Worm (Caenorhabditis elegans) whole organism, young adult: ENCODE data around the gene F26D2.15.

Experiments used
- D2030.7 ChIP-seq: fragments of 200-800 bp; sonication (Bioruptor generic); IDR thresholded peaks from 2 replicates; pipeline ENCODE4 v1.3.6; 2022; ENCODE audit warnings: missing genetic modification reagents, missing genetic modification characterization, missing compliant biosample characterization
- F55B11.4 ChIP-seq: sonication (generic microtip); optimal IDR thresholded peaks from 2 replicates; lab custom pipeline; 2016; ENCODE audit warnings: missing compliant biosample characterization, missing genetic modification characterization, borderline replicate concordance; ENCODE audit not compliant: insufficient read depth
- Y53F4B.3 ChIP-seq: fragments of 200-800 bp; sonication (Bioruptor generic); IDR thresholded peaks from 2 replicates; pipeline ENCODE4 v1.3.6; 2022; ENCODE audit warnings: missing genetic modification reagents, missing genetic modification characterization, missing compliant biosample characterization
- attf-6 ChIP-seq: fragments of 200-800 bp; sonication (Bioruptor generic); IDR thresholded peaks from 2 replicates; pipeline ENCODE4 v1.3.6; 2022; ENCODE audit warnings: missing genetic modification reagents, missing genetic modification characterization, missing compliant biosample characterization
- cebp-2 ChIP-seq: fragments of 200-800 bp; sonication (Bioruptor generic); IDR thresholded peaks from 2 replicates; pipeline ENCODE4 v1.3.6; 2022; ENCODE audit warnings: missing genetic modification characterization, missing compliant biosample characterization
- dpl-1 ChIP-seq: fragments of 150-350 bp; optimal IDR thresholded peaks from 2 replicates; lab custom pipeline; 2014; ENCODE audit warnings: missing biosample characterization, missing genetic modification reagents, missing genetic modification characterization
- efl-1 ChIP-seq: fragments of 150-350 bp; optimal IDR thresholded peaks from 2 replicates; lab custom pipeline; 2014; ENCODE audit warnings: missing biosample characterization, missing genetic modification reagents, missing genetic modification characterization
- egl-44 ChIP-seq: fragments of 200-800 bp; sonication (Bioruptor generic); IDR thresholded peaks from 2 replicates; pipeline ENCODE4 v1.3.6; 2022; ENCODE audit warnings: missing genetic modification reagents, missing genetic modification characterization, missing compliant biosample characterization
- lir-1 ChIP-seq: fragments of 200-800 bp; sonication (Bioruptor generic); conservative IDR thresholded peaks from 2 replicates; pipeline ENCODE4 v1.3.6; 2022; ENCODE audit warnings: missing genetic modification reagents, missing genetic modification characterization, missing compliant biosample characterization
- nhr-120 ChIP-seq: fragments of 200-800 bp; sonication (Bioruptor generic); IDR thresholded peaks from 2 replicates; pipeline ENCODE4 v1.3.6; 2022; ENCODE audit warnings: missing genetic modification characterization, missing compliant biosample characterization
- repo-1 ChIP-seq: sonication (generic microtip); optimal IDR thresholded peaks from 2 replicates; lab custom pipeline; 2017; ENCODE audit warnings: mild to moderate bottlenecking, missing genetic modification characterization, missing compliant biosample characterization
- sdz-38 ChIP-seq: sonication (generic microtip); optimal IDR thresholded peaks from 2 replicates; lab custom pipeline; 2016; ENCODE audit warnings: missing genotype, missing genetic modification characterization, missing compliant biosample characterization
- snpc-4 ChIP-seq, 5 experiments: fragments of 150-350 bp in 1 of 5; sonication (generic microtip) in 4 of 5; optimal IDR thresholded peaks; 2 replicates each; lab custom pipeline; 2014 to 2018; ENCODE audit warnings: missing genetic modification characterization in 5 of 5, missing biosample characterization in 3 of 5, antibody characterized with exemption in 2 of 5, mild to moderate bottlenecking in 2 of 5, missing compliant biosample characterization in 2 of 5, missing genotype in 2 of 5, moderate library complexity in 2 of 5, missing genetic modification reagents in 1 of 5
- ztf-25 ChIP-seq: fragments of 200-800 bp; sonication (Bioruptor generic); IDR thresholded peaks from 2 replicates; pipeline ENCODE4 v1.3.6; 2022; ENCODE audit warnings: missing genetic modification reagents, missing genetic modification characterization, missing compliant biosample characterization

DNA sequence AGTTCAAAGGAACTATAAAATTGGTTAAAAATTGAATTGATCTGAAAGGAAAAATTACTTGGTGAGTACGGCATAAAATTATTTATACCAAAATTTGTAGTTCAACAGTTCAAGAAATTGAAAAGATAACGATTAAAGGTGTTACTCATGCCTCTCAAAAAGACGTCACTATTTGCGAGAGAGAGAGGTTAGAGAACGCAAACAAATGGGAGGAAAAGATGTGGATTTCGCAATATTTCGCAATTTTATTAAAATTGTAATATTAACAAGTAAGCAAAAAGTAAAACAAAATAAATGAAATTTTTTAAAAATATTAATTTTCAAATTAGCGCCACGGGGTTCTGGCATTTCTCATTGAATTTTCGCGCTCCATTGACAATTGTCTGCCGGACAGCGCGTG is 42.5 kb upstream of the F26D2.15 start, which contains the start of gene F13A7.11:
- TF ChIP-seq F55B11.4 (tag; lab: Kevin White, UChicago): no peak
- TF ChIP-seq sdz-38: no peak
- no peak for TF ChIP-seq attf-6 (GFP tag; lab: Robert Waterston, UW)
- no peak for TF ChIP-seq Y53F4B.3 (GFP tag; lab: Robert Waterston, UW)
- 0 out of 2 replicates have a peak, but pooled peaks have one; percentile 52 for TF ChIP-seq cebp-2 (GFP tag; lab: Robert Waterston, UW)
- TF ChIP-seq D2030.7: no peak
- TF ChIP-seq ztf-25: no peak
- no peak for TF ChIP-seq nhr-120 (GFP tag; lab: Robert Waterston, UW)
- no peak for TF ChIP-seq efl-1 (GFP tag; lab: Kevin White, UChicago)
- TF ChIP-seq lir-1 (GFP tag; lab: Robert Waterston, UW): no peak
- TF ChIP-seq snpc-4 (GFP tag; optimal IDR thresholded peaks at IDR 0.05; lab: Kevin White, UChicago): no peak
- TF ChIP-seq snpc-4 (tag; optimal IDR thresholded peaks at IDR 0.05; lab: Kevin White, UChicago): peak in 2 of 4 experiments; percentile 2 to 4
- TF ChIP-seq dpl-1 (GFP tag; lab: Kevin White, UChicago): no peak
- no peak for TF ChIP-seq egl-44 (GFP tag; lab: Robert Waterston, UW)
- TF ChIP-seq repo-1 (tag; lab: Kevin White, UChicago): no peak
